Fruit fly (Drosophila melanogaster) whole organism, pupa: Measurements from ENCODE around the gene CG14383.
A peak's percentile ranks its signal among the peaks of the same experiment; 100 is the strongest.

Experiments
- CG12605 ChIP-seq: fragments of 200-800 bp; sonication (Bioruptor generic); IDR thresholded peaks from 2 replicates; pipeline ENCODE4 v1.3.6; 2022; ENCODE audit warnings: missing biosample characterization, missing genetic modification characterization
- CG14655 ChIP-seq: fragments of 200-800 bp; sonication (Bioruptor generic); optimal IDR thresholded peaks from 3 replicates; lab custom pipeline; 2017; ENCODE audit warnings: mild to moderate bottlenecking, missing biosample characterization, missing genetic modification reagents, missing genetic modification characterization
- CG17806 ChIP-seq: fragments of 200-800 bp; sonication (Bioruptor generic); optimal IDR thresholded peaks from 2 replicates; lab custom pipeline; 2018; ENCODE audit warnings: missing biosample characterization, mild to moderate bottlenecking, missing genetic modification characterization, moderate library complexity
- CG32121 ChIP-seq: fragments of 200-800 bp; sonication (Bioruptor generic); IDR thresholded peaks from 2 replicates; pipeline ENCODE4 v1.3.6; 2022; ENCODE audit warnings: missing biosample characterization, missing genetic modification characterization
- EcR ChIP-seq: fragments of 200-800 bp; sonication (Bioruptor generic); optimal IDR thresholded peaks from 3 replicates; lab custom pipeline; 2019; ENCODE audit warnings: missing biosample characterization, missing genetic modification characterization, mild to moderate bottlenecking, moderate library complexity, missing genetic modification reagents
- Pif1A ChIP-seq: fragments of 200-800 bp; sonication (Bioruptor generic); optimal IDR thresholded peaks from 3 replicates; lab custom pipeline; 2016; ENCODE audit warnings: missing biosample characterization, missing genetic modification characterization
- fd96Ca ChIP-seq: fragments of 200-800 bp; sonication (Bioruptor generic); IDR thresholded peaks from 3 replicates; pipeline ENCODE4 v1.3.6; 2022; ENCODE audit warnings: missing biosample characterization, missing genetic modification characterization
- gl ChIP-seq: fragments of 200-800 bp; sonication (Bioruptor generic); optimal IDR thresholded peaks from 2 replicates; lab custom pipeline; 2018; ENCODE audit warnings: missing biosample characterization, mild to moderate bottlenecking, missing genetic modification characterization

DNA sequence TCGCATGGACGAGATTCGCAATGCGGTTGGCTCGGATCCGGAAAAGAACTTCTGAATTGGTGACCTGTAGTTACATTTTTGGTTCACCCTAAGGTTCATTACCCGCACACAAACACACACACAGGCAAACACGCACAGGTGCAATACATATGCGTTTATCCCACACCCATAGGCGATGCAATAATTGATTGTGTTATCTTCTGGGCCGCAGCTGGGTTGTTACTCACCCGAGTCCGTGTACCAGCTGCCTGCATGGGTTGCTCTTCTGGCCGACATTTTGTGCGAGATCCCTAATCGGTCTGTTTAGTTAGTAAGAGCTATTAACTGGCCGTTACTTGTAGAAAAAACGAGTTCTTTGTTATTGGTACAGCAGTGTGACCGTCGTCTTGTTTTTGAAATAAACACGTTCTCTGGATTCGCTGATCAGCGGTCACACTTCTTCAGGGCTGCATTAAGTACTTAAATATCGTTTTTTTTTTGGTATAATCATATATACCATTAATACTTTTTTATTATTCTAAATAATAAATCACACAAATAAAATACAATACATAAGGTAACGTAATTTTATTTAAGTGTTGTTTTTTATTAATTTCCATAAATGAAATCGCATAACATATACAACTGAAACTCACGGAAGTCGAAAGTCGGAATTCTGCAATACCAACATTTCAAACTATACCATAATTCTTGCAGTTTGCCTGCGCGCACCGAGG is 22.8 kb upstream of the CG14383 start, which contains the start of gene CG8031:
- peak; percentile 100 for TF ChIP-seq EcR (GFP tag; lab: Kevin White, UChicago)
- no peak for TF ChIP-seq fd96Ca (GFP tag; lab: Robert Waterston, UW)
- TF ChIP-seq CG32121 (GFP tag; lab: Robert Waterston, UW): no peak
- no peak for TF ChIP-seq Pif1A (GFP tag; lab: Kevin White, UChicago)
- TF ChIP-seq gl: no peak
- TF ChIP-seq CG14655: no peak
- TF ChIP-seq CG17806: no peak
- TF ChIP-seq CG12605 (GFP tag; lab: Robert Waterston, UW): no peak
